Fruit fly (Drosophila melanogaster) whole organism, embryonic: Measurements from ENCODE around the gene CG31792.

Experiments
- CG10366 ChIP-seq: fragments of 200-800 bp; sonication (Bioruptor generic); IDR thresholded peaks from 2 replicates; pipeline ENCODE4 v1.3.6; 2022; ENCODE audit warnings: missing biosample characterization, missing genetic modification characterization
- CG10462 ChIP-seq: fragments of 200-800 bp; sonication (Bioruptor generic); optimal IDR thresholded peaks from 2 replicates; lab custom pipeline; 2016; ENCODE audit warnings: missing biosample characterization, missing genetic modification characterization
- CG11560 ChIP-seq: fragments of 200-800 bp; sonication (Bioruptor generic); IDR thresholded peaks from 3 replicates; pipeline ENCODE4 v1.3.6; 2022; ENCODE audit warnings: missing biosample characterization, missing genetic modification characterization
- CG12744 ChIP-seq: fragments of 200-800 bp; sonication (Bioruptor generic); optimal IDR thresholded peaks from 2 replicates; lab custom pipeline; 2016; ENCODE audit warnings: missing biosample characterization, missing genetic modification characterization
- CG13296 ChIP-seq: fragments of 200-800 bp; sonication (Bioruptor generic); optimal IDR thresholded peaks from 3 replicates; lab custom pipeline; 2018; ENCODE audit warnings: missing biosample characterization, mild to moderate bottlenecking, missing genetic modification characterization
- CG17802 ChIP-seq: fragments of 200-800 bp; sonication (Bioruptor generic); optimal IDR thresholded peaks from 2 replicates; lab custom pipeline; 2018; ENCODE audit warnings: missing biosample characterization, mild to moderate bottlenecking, missing genetic modification characterization, moderate library complexity
- CG1832 ChIP-seq: fragments of 200-800 bp; sonication (Bioruptor generic); optimal IDR thresholded peaks from 2 replicates; lab custom pipeline; 2017; ENCODE audit warnings: missing biosample characterization, mild to moderate bottlenecking, missing genetic modification characterization, inconsistent platforms
- CG2116 ChIP-seq: fragments of 200-800 bp; sonication (Bioruptor generic); optimal IDR thresholded peaks from 3 replicates; lab custom pipeline; 2018; ENCODE audit warnings: missing biosample characterization, mild to moderate bottlenecking, missing genetic modification characterization
- CG2889 ChIP-seq: fragments of 200-800 bp; sonication (Bioruptor generic); IDR thresholded peaks from 3 replicates; pipeline ENCODE4 v1.3.6; 2022; ENCODE audit warnings: missing biosample characterization, missing genetic modification characterization
- CG31224 ChIP-seq: fragments of 200-800 bp; sonication (Bioruptor generic); IDR thresholded peaks from 2 replicates; pipeline ENCODE4 v1.3.6; 2022; ENCODE audit warnings: missing biosample characterization, missing genetic modification characterization
- CG3281 ChIP-seq: fragments of 200-800 bp; sonication (Bioruptor generic); optimal IDR thresholded peaks from 3 replicates; lab custom pipeline; 2017; ENCODE audit warnings: missing biosample characterization, mild to moderate bottlenecking, missing genetic modification characterization
- CG3838 ChIP-seq: fragments of 200-800 bp; sonication (Bioruptor generic); optimal IDR thresholded peaks from 3 replicates; lab custom pipeline; 2016; ENCODE audit warnings: missing biosample characterization, missing genetic modification characterization
- CG3847 ChIP-seq: fragments of 200-800 bp; sonication (Bioruptor generic); IDR thresholded peaks from 2 replicates; pipeline ENCODE4 v1.3.6; 2022; ENCODE audit warnings: missing biosample characterization, missing genetic modification characterization
- CG4282 ChIP-seq: fragments of 200-800 bp; sonication (Bioruptor generic); optimal IDR thresholded peaks from 2 replicates; lab custom pipeline; 2016; ENCODE audit warnings: missing biosample characterization, missing genetic modification characterization
- CG4854 ChIP-seq: fragments of 200-800 bp; sonication (Bioruptor generic); optimal IDR thresholded peaks from 2 replicates; lab custom pipeline; 2016; ENCODE audit warnings: missing biosample characterization, missing genetic modification characterization, inconsistent platforms
- CG6654 ChIP-seq: fragments of 200-800 bp; sonication (Bioruptor generic); optimal IDR thresholded peaks from 2 replicates; lab custom pipeline; 2017; ENCODE audit warnings: missing biosample characterization, mild to moderate bottlenecking, missing genetic modification characterization
- CG6683 ChIP-seq: fragments of 200-800 bp; sonication (Bioruptor generic); optimal IDR thresholded peaks from 2 replicates; lab custom pipeline; 2017; ENCODE audit warnings: missing biosample characterization, mild to moderate bottlenecking, missing genetic modification characterization, missing genetic modification reagents
- CG8089 ChIP-seq: fragments of 200-800 bp; sonication (Bioruptor generic); optimal IDR thresholded peaks from 3 replicates; lab custom pipeline; 2016; ENCODE audit warnings: missing biosample characterization, missing genetic modification characterization
- CG9609 ChIP-seq: fragments of 200-800 bp; sonication (Bioruptor generic); optimal IDR thresholded peaks from 3 replicates; lab custom pipeline; 2016; ENCODE audit warnings: missing biosample characterization, missing genetic modification characterization
- D19A ChIP-seq: fragments of 200-800 bp; optimal IDR thresholded peaks from 3 replicates; lab custom pipeline; 2019; ENCODE audit warnings: missing biosample characterization, mild to moderate bottlenecking, missing genetic modification characterization, moderate library complexity
- Deaf1 ChIP-seq: fragments of 200-800 bp; optimal IDR thresholded peaks from 3 replicates; lab custom pipeline; 2019; ENCODE audit warnings: missing biosample characterization, mild to moderate bottlenecking, missing genetic modification characterization, moderate library complexity
- Dek ChIP-seq: fragments of 200-800 bp; sonication (Bioruptor generic); optimal IDR thresholded peaks from 3 replicates; lab custom pipeline; 2019; ENCODE audit warnings: missing biosample characterization, mild to moderate bottlenecking, missing genetic modification characterization, moderate library complexity
- Fer2 ChIP-seq: fragments of 200-800 bp; sonication (Bioruptor generic); optimal IDR thresholded peaks from 2 replicates; lab custom pipeline; 2018; ENCODE audit warnings: missing biosample characterization, mild to moderate bottlenecking, missing genetic modification characterization, moderate library complexity
- H15 ChIP-seq: fragments of 200-800 bp; sonication (Bioruptor generic); IDR thresholded peaks from 3 replicates; pipeline ENCODE4 v1.3.6; 2022; ENCODE audit warnings: missing biosample characterization, missing genetic modification characterization
- HLH4C ChIP-seq: fragments of 200-800 bp; sonication (Bioruptor generic); IDR thresholded peaks from 3 replicates; pipeline ENCODE4 v1.3.6; 2022; ENCODE audit warnings: missing biosample characterization, missing genetic modification characterization; ENCODE audit not compliant: partially characterized antibody
- Myb ChIP-seq: fragments of 200-800 bp; sonication (Bioruptor generic); optimal IDR thresholded peaks from 2 replicates; lab custom pipeline; 2016; ENCODE audit warnings: missing biosample characterization, missing genetic modification characterization
- NK7.1 ChIP-seq: fragments of 200-800 bp; sonication (Bioruptor generic); optimal IDR thresholded peaks from 3 replicates; lab custom pipeline; 2016; ENCODE audit warnings: missing biosample characterization, missing genetic modification characterization
- Six4 ChIP-seq: fragments of 200-800 bp; sonication (Bioruptor generic); optimal IDR thresholded peaks from 2 replicates; lab custom pipeline; 2016; ENCODE audit warnings: missing biosample characterization, missing genetic modification characterization
- Trl ChIP-seq, 3 experiments: fragments of >200 bp in 2 of 3; fragments of 200-800 bp in 1 of 3; sonication (Bioruptor generic) in 1 of 3; optimal IDR thresholded peaks; 2 replicates in 1 of 3; 3 replicates in 2 of 3; lab custom pipeline; 2016 to 2017; ENCODE audit warnings: missing biosample characterization in 1 of 3, missing genetic modification characterization in 1 of 3
- cg ChIP-seq: fragments of 200-800 bp; sonication (Bioruptor generic); optimal IDR thresholded peaks from 3 replicates; lab custom pipeline; 2019; ENCODE audit warnings: missing biosample characterization, mild to moderate bottlenecking, missing genetic modification characterization, moderate library complexity
- danr ChIP-seq: fragments of 200-800 bp; sonication (Bioruptor generic); IDR thresholded peaks from 2 replicates; pipeline ENCODE4 v1.3.6; 2022; ENCODE audit warnings: missing biosample characterization, missing genetic modification characterization
- dati ChIP-seq: fragments of 200-800 bp; sonication (Bioruptor generic); IDR thresholded peaks from 2 replicates; pipeline ENCODE4 v1.3.6; 2022; ENCODE audit warnings: missing biosample characterization, missing genetic modification characterization
- disco-r ChIP-seq: fragments of 200-800 bp; sonication (Bioruptor generic); optimal IDR thresholded peaks from 2 replicates; lab custom pipeline; 2016; ENCODE audit warnings: missing biosample characterization, missing genetic modification characterization
- dm ChIP-seq: fragments of 200-800 bp; sonication (Bioruptor generic); optimal IDR thresholded peaks from 3 replicates; lab custom pipeline; 2016; ENCODE audit warnings: missing biosample characterization, missing genetic modification characterization
- grau ChIP-seq: fragments of 200-800 bp; optimal IDR thresholded peaks from 3 replicates; lab custom pipeline; 2019; ENCODE audit warnings: missing biosample characterization, mild to moderate bottlenecking, missing genetic modification characterization, moderate library complexity
- hbn ChIP-seq: fragments of 200-800 bp; sonication (Bioruptor generic); IDR thresholded peaks from 2 replicates; pipeline ENCODE4 v1.3.6; 2022; ENCODE audit warnings: missing biosample characterization, missing genetic modification characterization; ENCODE audit not compliant: partially characterized antibody
- jigr1 ChIP-seq: fragments of 200-800 bp; sonication (Bioruptor generic); IDR thresholded peaks from 3 replicates; pipeline ENCODE4 v1.3.6; 2022; ENCODE audit warnings: missing biosample characterization, missing genetic modification characterization
- kah ChIP-seq: fragments of 200-800 bp; sonication (Bioruptor generic); optimal IDR thresholded peaks from 2 replicates; lab custom pipeline; 2018; ENCODE audit warnings: missing biosample characterization, mild to moderate bottlenecking, missing genetic modification characterization
- lola ChIP-seq, 3 experiments: fragments of >200 bp in 2 of 3; fragments of 200-800 bp in 1 of 3; sonication (Bioruptor generic) in 1 of 3; optimal IDR thresholded peaks; 2 replicates each; lab custom pipeline; 2017 to 2019; ENCODE audit warnings: missing biosample characterization in 3 of 3, missing genetic modification characterization in 3 of 3, mild to moderate bottlenecking in 1 of 3, moderate library complexity in 1 of 3
- mld ChIP-seq: fragments of 200-800 bp; sonication (Bioruptor generic); IDR thresholded peaks from 3 replicates; pipeline ENCODE4 v1.3.6; 2022; ENCODE audit warnings: missing biosample characterization, missing genetic modification characterization; ENCODE audit not compliant: partially characterized antibody
- onecut ChIP-seq: fragments of 200-800 bp; sonication (Bioruptor generic); IDR thresholded peaks from 2 replicates; pipeline ENCODE4 v1.3.6; 2022; ENCODE audit warnings: missing biosample characterization, missing genetic modification characterization
- pros ChIP-seq: fragments of 200-800 bp; sonication (Bioruptor generic); optimal IDR thresholded peaks from 3 replicates; lab custom pipeline; 2019; ENCODE audit warnings: missing biosample characterization, mild to moderate bottlenecking, missing genetic modification characterization, moderate library complexity
- ranshi ChIP-seq: fragments of 200-800 bp; sonication (Bioruptor generic); IDR thresholded peaks from 2 replicates; pipeline ENCODE4 v1.3.6; 2022; ENCODE audit warnings: missing biosample characterization, missing genetic modification characterization
- run ChIP-seq: fragments of 200-800 bp; sonication (Bioruptor generic); optimal IDR thresholded peaks from 3 replicates; lab custom pipeline; 2018; ENCODE audit warnings: missing biosample characterization, mild to moderate bottlenecking, missing genetic modification characterization
- sim ChIP-seq: fragments of 200-800 bp; sonication (Bioruptor generic); IDR thresholded peaks from 2 replicates; pipeline ENCODE4 v1.3.6; 2022; ENCODE audit warnings: missing biosample characterization, missing genetic modification characterization
- slou ChIP-seq: fragments of 200-800 bp; sonication (Bioruptor generic); optimal IDR thresholded peaks from 3 replicates; lab custom pipeline; 2016; ENCODE audit warnings: missing biosample characterization, missing genetic modification characterization
- tap ChIP-seq: fragments of 200-800 bp; optimal IDR thresholded peaks from 3 replicates; lab custom pipeline; 2019; ENCODE audit warnings: missing biosample characterization, mild to moderate bottlenecking, missing genetic modification characterization, moderate library complexity
- wek ChIP-seq: fragments of 200-800 bp; sonication (Bioruptor generic); optimal IDR thresholded peaks from 3 replicates; lab custom pipeline; 2018; ENCODE audit warnings: missing biosample characterization, mild to moderate bottlenecking, missing genetic modification characterization, moderate library complexity
- zen2 ChIP-seq: fragments of 200-800 bp; sonication (Bioruptor generic); IDR thresholded peaks from 3 replicates; pipeline ENCODE4 v1.3.6; 2022; ENCODE audit warnings: missing biosample characterization, missing genetic modification characterization; ENCODE audit not compliant: partially characterized antibody

Gene CG31792

DNA sequence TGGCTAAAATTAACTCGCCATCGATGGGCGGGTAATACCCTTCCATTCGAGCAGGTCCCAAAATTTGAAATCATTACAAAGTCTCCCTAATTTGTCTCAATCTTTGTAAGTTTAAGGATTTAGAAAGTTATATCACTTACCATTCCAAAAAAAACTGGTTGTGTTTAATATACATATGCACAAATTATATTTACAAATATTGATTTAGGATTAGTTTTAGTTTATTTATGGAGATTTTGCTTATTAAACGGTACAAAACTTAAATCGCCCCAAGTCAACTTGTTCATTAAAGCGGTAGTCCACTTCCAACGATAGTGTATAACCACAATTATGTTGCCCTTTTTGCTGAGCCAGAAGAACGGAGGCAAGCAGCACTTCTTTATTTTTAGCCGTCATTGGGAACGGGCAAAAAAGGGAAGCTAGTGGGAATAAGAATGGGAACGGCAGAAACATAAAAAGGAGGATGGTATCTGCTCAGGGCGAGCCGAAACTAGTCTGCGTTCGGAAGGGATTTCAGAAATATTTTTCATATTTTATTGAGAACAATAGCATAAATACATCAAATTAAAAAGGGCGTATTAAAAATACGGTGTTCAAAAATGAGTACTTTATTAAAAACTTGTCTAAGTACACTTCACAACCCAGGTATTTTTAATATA, 49.1 kb upstream of the CG31792 start (continued):
- TF ChIP-seq mld (GFP tag; lab: Robert Waterston, UW) (no peak), disco-r (GFP tag; lab: Kevin White, UChicago) (no peak), CG1832 (GFP tag; lab: Kevin White, UChicago) (no peak), CG6683 (GFP tag; lab: Kevin White, UChicago) (peak; percentile 19), danr (peak; percentile 43; the same call in 1 of the 2 replicates), H15 (no peak), jigr1 (GFP tag; lab: Robert Waterston, UW) (no peak), CG6654 (no peak), hbn (GFP tag; lab: Robert Waterston, UW) (no peak), tap (tag; lab: Kevin White, UChicago) (peak; percentile 62), CG3281 (GFP tag; lab: Kevin White, UChicago) (peak; percentile 3), CG10366 (GFP tag; lab: Robert Waterston, UW) (no peak), D19A (tag; lab: Kevin White, UChicago) (peak; percentile 99), kah (GFP tag; lab: Kevin White, UChicago) (peak; percentile 18), Trl (optimal IDR thresholded peaks at IDR 0.05; lab: Kevin White, UChicago) (no peak), Trl (GFP tag; optimal IDR thresholded peaks at IDR 0.05; lab: Kevin White, UChicago) (no peak), CG17802 (tag; lab: Kevin White, UChicago) (peak; percentile 45), sim (GFP tag; lab: Robert Waterston, UW) (no peak), slou (GFP tag; lab: Kevin White, UChicago) (no peak), run (tag; lab: Kevin White, UChicago) (peak; percentile 65), grau (tag; lab: Kevin White, UChicago) (peak; percentile 81), CG4854 (no peak), dm (no peak), CG3847 (0 out of 2 replicates have a peak, but pooled peaks have one; percentile 14), CG4282 (no peak), dati (GFP tag; lab: Robert Waterston, UW) (no peak), CG9609 (GFP tag; lab: Kevin White, UChicago) (peak; percentile 15), onecut (peak; percentile 44; the same call in 1 of the 2 replicates), cg (no peak), Deaf1 (tag; lab: Kevin White, UChicago) (no peak), CG8089 (no peak), HLH4C (no peak), CG3838 (no peak), Fer2 (tag; lab: Kevin White, UChicago) (peak; percentile 32), wek (GFP tag; lab: Kevin White, UChicago) (no peak), ranshi (GFP tag; lab: Robert Waterston, UW) (peak; percentile 19; the same call in 1 of the 2 replicates), Six4 (GFP tag; lab: Kevin White, UChicago) (peak; percentile 64), Dek (tag; lab: Kevin White, UChicago) (peak; percentile 63), CG31224 (GFP tag; lab: Robert Waterston, UW) (peak; percentile 96), zen2 (GFP tag; lab: Robert Waterston, UW) (no peak), CG13296 (GFP tag; lab: Kevin White, UChicago) (peak; percentile 49), CG12744 (GFP tag; lab: Kevin White, UChicago) (no peak), CG11560 (tag; lab: Robert Waterston, UW) (no peak), CG2889 (GFP tag; lab: Robert Waterston, UW) (no peak), CG10462 (GFP tag; lab: Kevin White, UChicago) (peak; percentile 19), lola (GFP tag; optimal IDR thresholded peaks at IDR 0.05; lab: Kevin White, UChicago) (peak in 1 of 3 experiments; percentile 92), NK7.1 (no peak), CG2116 (no peak), Myb (GFP tag; lab: Kevin White, UChicago) (no peak), pros (no peak)
